Fruit fly (Drosophila melanogaster) ovary, adult (tissue): ENCODE data around the gene CG34133.
"Not testable (repeated sequence)": the region's sequence is repeated elsewhere in the genome, so short reads cannot be mapped to it uniquely, and the experiment has no call there.

ENCODE experiments used
- CG17801 ChIP-seq: fragments of 200-800 bp; optimal IDR thresholded peaks from 2 replicates; lab custom pipeline; 2019; ENCODE audit warnings: missing biosample characterization, mild to moderate bottlenecking, missing genetic modification characterization, moderate library complexity; ENCODE audit not compliant: partially characterized antibody

Gene CG34133

DNA sequence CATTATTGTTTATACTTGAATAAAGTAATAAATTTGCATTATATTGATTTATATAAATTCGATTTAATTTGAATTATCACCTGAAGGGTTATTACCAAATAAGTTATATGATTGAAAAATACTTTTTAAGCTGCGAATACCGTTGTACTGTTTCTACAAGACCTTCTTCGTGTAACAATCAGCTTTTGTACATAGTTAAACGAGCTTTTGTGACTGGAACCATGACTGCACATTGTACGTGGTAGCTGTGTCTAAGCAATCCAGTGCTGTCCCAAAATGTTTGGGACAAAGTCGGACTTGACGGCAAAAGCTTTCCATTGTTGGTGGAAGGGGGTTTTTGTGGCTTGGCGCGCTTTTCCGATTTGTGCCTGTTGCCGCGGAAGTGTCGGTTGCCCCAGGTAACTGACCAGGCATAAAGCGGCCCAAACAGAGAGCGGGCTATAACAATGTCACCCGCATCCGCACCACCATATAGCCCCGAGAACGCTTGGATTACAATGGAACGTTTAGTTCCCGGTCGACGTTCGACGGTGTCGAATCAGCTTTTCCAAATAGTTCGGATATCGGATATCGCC is 38.5 kb downstream of the CG34133 start, which contains the start of gene CG31036:
Gene CG31036 (plus strand): TSS at position 507 of the 575 bp plus-strand sequence.
- no peak for TF ChIP-seq CG17801 (GFP tag; lab: Kevin White, UChicago)

DNA sequence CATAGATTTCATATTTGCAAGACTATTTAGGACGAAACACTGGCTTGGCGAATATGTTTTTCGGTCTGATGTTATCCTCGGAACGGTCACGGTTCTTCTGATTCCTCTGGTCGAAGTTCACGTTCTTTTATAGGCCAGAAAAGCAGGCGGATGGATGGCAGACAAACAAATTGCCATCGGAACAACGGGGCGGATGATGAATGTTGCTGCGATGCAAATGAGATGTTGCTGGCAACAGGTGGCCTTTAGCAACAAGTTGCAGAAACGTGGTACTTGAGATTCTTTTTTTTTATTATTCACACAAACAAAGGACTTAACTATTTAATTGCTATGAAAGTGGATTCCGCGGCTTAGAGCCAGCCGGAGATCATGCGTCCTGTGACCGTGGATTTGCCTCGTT is 45.1 kb downstream of the CG34133 start, which contains the start of gene Capa:
Gene Capa (minus strand): TSS at position 101 of the 400 bp plus-strand sequence.
- TF ChIP-seq CG17801 (GFP tag; lab: Kevin White, UChicago), result no peak

DNA sequence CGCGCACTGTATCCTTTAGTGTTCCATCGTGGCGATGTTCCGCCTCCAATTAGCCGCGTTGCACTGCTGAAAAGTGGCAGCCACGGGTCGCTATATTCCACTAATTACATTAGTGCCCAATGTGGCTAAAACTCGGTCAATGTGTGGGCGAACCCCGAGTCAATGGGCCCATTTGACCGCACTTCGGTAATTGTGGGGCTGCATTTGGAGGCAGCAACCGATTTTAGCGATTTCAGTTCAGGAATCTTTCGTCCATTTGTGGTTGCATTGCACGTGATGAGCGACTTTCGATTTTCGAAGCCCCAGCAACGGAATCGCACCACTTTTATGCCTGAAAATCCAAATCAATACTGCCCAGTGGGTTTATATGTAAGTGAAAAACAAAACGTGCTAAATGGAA is 51.0 kb downstream of the CG34133 start, which contains the start of gene trp:
Gene trp (minus strand): TSS at position 101 of the 400 bp plus-strand sequence.
- TF ChIP-seq CG17801 (GFP tag; lab: Kevin White, UChicago), result no peak

DNA sequence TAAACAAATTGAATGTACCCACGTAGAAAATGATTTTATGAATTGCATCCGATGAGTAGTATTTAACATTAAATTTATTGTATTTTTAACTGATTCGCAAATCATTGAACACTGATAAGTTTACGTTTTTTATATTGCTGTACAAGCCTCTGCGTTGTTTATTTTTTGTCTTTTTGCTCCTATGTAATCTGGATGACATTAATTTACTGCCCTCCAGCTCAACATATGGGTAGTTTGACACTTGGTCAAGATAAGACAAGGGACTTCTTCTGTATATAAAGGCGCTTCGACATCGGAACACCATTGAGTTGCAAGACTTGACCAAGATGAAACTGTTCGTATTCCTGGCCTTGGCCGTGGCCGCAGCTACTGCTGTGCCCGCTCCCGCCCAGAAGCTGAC is 52.8 kb downstream of the CG34133 start, which contains the start of gene Jon99Ciii:
Gene Jon99Ciii (plus strand): TSS at position 301 of the 400 bp plus-strand sequence.
- not testable (repeated sequence) for TF ChIP-seq CG17801 (GFP tag; lab: Kevin White, UChicago)

DNA sequence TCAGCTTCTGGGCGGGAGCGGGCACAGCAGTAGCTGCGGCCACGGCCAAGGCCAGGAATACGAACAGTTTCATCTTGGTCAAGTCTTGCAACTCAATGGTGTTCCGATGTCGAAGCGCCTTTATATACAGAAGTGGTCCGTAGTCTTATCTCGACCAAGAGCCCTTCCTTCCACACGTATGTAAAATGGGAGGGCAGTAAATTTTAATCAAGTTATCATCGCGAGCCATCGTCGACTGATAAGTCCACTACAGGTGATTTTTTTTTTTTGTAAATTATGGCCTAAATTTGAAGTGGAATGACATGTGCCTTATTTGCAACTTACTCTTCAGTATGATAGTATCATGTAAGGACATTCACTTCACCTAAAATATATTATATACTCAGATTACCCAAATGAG is 55.4 kb downstream of the CG34133 start, which contains the start of gene Jon99Cii:
Gene Jon99Cii (minus strand): TSS at position 101 of the 400 bp plus-strand sequence.
- TF ChIP-seq CG17801 (GFP tag; lab: Kevin White, UChicago), result not testable (repeated sequence)
